Fruit fly (Drosophila melanogaster): ENCODE measurements around the gene Whamy.
A peak's percentile ranks its signal among the peaks of the same experiment; 100 is the strongest.

Gene Whamy

DNA sequence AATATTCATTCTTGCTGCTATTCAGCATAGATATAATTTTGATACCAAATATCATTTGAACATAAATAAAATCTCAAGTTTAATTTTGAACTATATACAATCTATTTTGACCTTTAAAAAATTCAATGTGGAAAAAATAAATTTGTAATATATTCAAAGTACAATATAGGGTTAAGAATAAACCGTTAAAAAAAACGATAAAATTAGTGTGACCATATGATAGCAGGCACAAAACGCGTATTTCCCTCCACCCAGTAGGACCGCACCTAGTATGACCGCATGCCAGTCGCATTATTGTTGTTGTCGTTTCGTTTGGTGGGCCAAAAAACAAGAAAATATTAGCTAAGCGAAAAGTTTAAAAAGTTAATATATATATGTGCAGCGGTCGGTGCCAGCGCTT, 18.8 kb upstream of the Whamy start, which contains the start of gene CG8516 (continued):
- no peak for TF ChIP-seq ttk (GFP tag; IDR thresholded peaks at IDR 0.05)
- TF ChIP-seq Aef1 (GFP tag; IDR thresholded peaks at IDR 0.05), result peak; percentile 67
- TF ChIP-seq Sry-β (GFP tag; optimal IDR thresholded peaks at IDR 0.05), result peak; percentile 80
- TF ChIP-seq Max (GFP tag; optimal IDR thresholded peaks at IDR 0.05), result no peak
- no peak for TF ChIP-seq sc (optimal IDR thresholded peaks at IDR 0.05)
- no peak for TF ChIP-seq sc (GFP tag; optimal IDR thresholded peaks at IDR 0.05)
- TF ChIP-seq CG8388 (GFP tag; optimal IDR thresholded peaks at IDR 0.05), result no peak
- no peak for TF ChIP-seq Nf-YA (GFP tag; IDR thresholded peaks at IDR 0.05)
- TF ChIP-seq corto (GFP tag; optimal IDR thresholded peaks at IDR 0.05), result no peak
- TF ChIP-seq exex (tag; optimal IDR thresholded peaks at IDR 0.05), result no peak
- TF ChIP-seq Hr39 (optimal IDR thresholded peaks at IDR 0.05), result no peak
- peak; percentile 33 for TF ChIP-seq Lhr (GFP tag; optimal IDR thresholded peaks at IDR 0.05)
- TF ChIP-seq inv (GFP tag; IDR thresholded peaks at IDR 0.05; ENCODE audit: partially characterized antibody), result no peak
- no peak for TF ChIP-seq Awh (GFP tag; IDR thresholded peaks at IDR 0.05)
- TF ChIP-seq CG31224 (GFP tag; IDR thresholded peaks at IDR 0.05), result no peak
- no peak for TF ChIP-seq stc (GFP tag; IDR thresholded peaks at IDR 0.05)
- TF ChIP-seq dmrt99B (tag; optimal IDR thresholded peaks at IDR 0.05), result no peak
- TF ChIP-seq al (GFP tag; IDR thresholded peaks at IDR 0.05), result no peak
- TF ChIP-seq CG13287 (GFP tag; IDR thresholded peaks at IDR 0.05; ENCODE audit: partially characterized antibody), result no peak; the same call in 1 of the 2 replicates
- no peak for TF ChIP-seq CG8765 (GFP tag; IDR thresholded peaks at IDR 0.05)
- no peak for TF ChIP-seq ranshi (GFP tag; IDR thresholded peaks at IDR 0.05)
- peak; percentile 53 for TF ChIP-seq CoRest (tag; optimal IDR thresholded peaks at IDR 0.05)
- TF ChIP-seq nerfin-1 (tag; optimal IDR thresholded peaks at IDR 0.05), result no peak
- no peak for TF ChIP-seq p53 (GFP tag; optimal IDR thresholded peaks at IDR 0.05)
- no peak for TF ChIP-seq croc (GFP tag; conservative IDR thresholded peaks at IDR 0.05)
- no peak for TF ChIP-seq chm (GFP tag; IDR thresholded peaks at IDR 0.05)
- TF ChIP-seq CG1647 (GFP tag; optimal IDR thresholded peaks at IDR 0.05), result no peak
- TF ChIP-seq GATAe (GFP tag; conservative IDR thresholded peaks at IDR 0.05), result no peak
- 0 out of 2 replicates have a peak, but pooled peaks have one; percentile 11 for TF ChIP-seq Drgx (GFP tag; IDR thresholded peaks at IDR 0.05)
- no peak for TF ChIP-seq CG2889 (GFP tag; IDR thresholded peaks at IDR 0.05)
- peak in 1 of 2 experiments; percentile 53 for TF ChIP-seq Pdp1 (GFP tag; optimal IDR thresholded peaks at IDR 0.05)
- TF ChIP-seq mld (GFP tag; IDR thresholded peaks at IDR 0.05; ENCODE audit: partially characterized antibody), result no peak
- peak; percentile 81 for TF ChIP-seq MBD-R2 (GFP tag; IDR thresholded peaks at IDR 0.05)
- TF ChIP-seq pum (GFP tag; optimal IDR thresholded peaks at IDR 0.05), result no peak
- TF ChIP-seq tll (GFP tag; optimal IDR thresholded peaks at IDR 0.05), result no peak
- no peak for TF ChIP-seq sr (GFP tag; IDR thresholded peaks at IDR 0.05)
- TF ChIP-seq CG9727 (GFP tag; optimal IDR thresholded peaks at IDR 0.05), result no peak
- no peak for TF ChIP-seq pnt (GFP tag; optimal IDR thresholded peaks at IDR 0.05)
- TF ChIP-seq sisA (GFP tag; IDR thresholded peaks at IDR 0.05), result no peak
- no peak for TF ChIP-seq zf30C (GFP tag; optimal IDR thresholded peaks at IDR 0.05)
- TF ChIP-seq MESR4 (GFP tag; optimal IDR thresholded peaks at IDR 0.05), result peak; percentile 74
- no peak for TF ChIP-seq Scr (GFP tag; IDR thresholded peaks at IDR 0.05; ENCODE audit: partially characterized antibody)
- TF ChIP-seq CG9817 (tag; optimal IDR thresholded peaks at IDR 0.05), result no peak
- no peak for TF ChIP-seq Elba2 (GFP tag; optimal IDR thresholded peaks at IDR 0.05)
- no peak for TF ChIP-seq ERR (GFP tag; optimal IDR thresholded peaks at IDR 0.05)
- peak; percentile 57 for TF ChIP-seq CG12659 (GFP tag; optimal IDR thresholded peaks at IDR 0.05)
- no peak for TF ChIP-seq CG33213 (GFP tag; optimal IDR thresholded peaks at IDR 0.05)
- TF ChIP-seq HmgZ (tag; optimal IDR thresholded peaks at IDR 0.05), result peak; percentile 67
- peak; percentile 64 for TF ChIP-seq row (GFP tag; IDR thresholded peaks at IDR 0.05)
- TF ChIP-seq CG10431 (GFP tag; optimal IDR thresholded peaks at IDR 0.05), result no peak
- TF ChIP-seq CG14014 (GFP tag; IDR thresholded peaks at IDR 0.05), result no peak
- TF ChIP-seq CG9876 (GFP tag; optimal IDR thresholded peaks at IDR 0.05), result no peak

Data from whole organism, embryonic.